Worm (Caenorhabditis elegans) whole organism, L4/young adult: ENCODE results near the gene ZK550.2.

Experiments
- W03F9.2 ChIP-seq: fragments of 150-350 bp; optimal IDR thresholded peaks from 2 replicates; lab custom pipeline; 2014; ENCODE audit warnings: missing biosample characterization, missing genetic modification characterization
- him-1 ChIP-seq: sonication (generic microtip); optimal IDR thresholded peaks from 2 replicates; lab custom pipeline; 2016; ENCODE audit warnings: missing genotype, missing genetic modification reagents, missing genetic modification characterization, missing compliant biosample characterization

DNA sequence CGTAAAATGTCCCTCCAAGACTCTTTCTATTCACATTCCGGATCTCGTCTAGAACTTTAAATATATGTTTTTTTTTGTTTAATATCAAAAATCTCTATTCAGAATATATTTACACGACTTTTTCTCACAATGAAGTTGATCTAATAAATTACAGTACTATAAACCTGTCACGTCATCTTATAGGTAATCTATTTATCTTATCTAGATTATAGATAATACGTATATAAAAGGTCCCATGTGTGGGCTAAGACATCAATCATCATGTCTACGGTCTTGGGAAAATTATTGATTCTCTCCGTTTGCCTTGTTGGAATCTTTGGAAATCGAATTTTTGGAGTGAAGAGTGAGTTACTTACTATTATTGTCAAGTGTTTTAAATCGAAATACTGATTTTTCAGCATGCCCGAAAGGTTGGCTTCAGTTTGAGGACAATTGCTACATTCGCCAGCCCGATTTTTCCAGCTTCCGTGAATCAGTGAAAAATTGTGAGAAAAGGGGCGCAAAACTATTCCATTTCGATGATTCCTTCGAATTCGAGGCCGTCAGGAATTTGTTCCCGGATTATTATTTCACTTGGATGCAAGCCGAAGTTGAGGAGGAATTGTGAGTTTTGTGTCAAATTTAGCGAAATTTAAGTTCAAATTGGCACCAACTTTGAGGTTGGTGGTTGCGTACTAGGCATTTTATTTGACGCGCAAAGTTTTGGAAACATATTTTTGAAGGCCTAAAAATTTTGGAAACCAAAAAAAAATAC is 31.5 kb downstream of the ZK550.2 start, which contains the start of gene clec-196:
- TF ChIP-seq W03F9.2 (no peak), him-1 (no peak)
